Fruit fly (Drosophila melanogaster) whole organism, embryonic: Measurements from ENCODE around the gene ClpP.

Experiments used
- B-H1 ChIP-seq: fragments of 200-800 bp; sonication (Bioruptor generic); IDR thresholded peaks from 3 replicates; pipeline ENCODE4 v1.3.6; 2022; ENCODE audit warnings: missing biosample characterization, missing genetic modification characterization
- CG10147 ChIP-seq: fragments of 200-800 bp; sonication (Bioruptor generic); optimal IDR thresholded peaks from 2 replicates; lab custom pipeline; 2019; ENCODE audit warnings: missing biosample characterization, mild to moderate bottlenecking, missing genetic modification characterization, moderate library complexity
- CG11723 ChIP-seq: fragments of 200-800 bp; sonication (Bioruptor generic); optimal IDR thresholded peaks from 2 replicates; lab custom pipeline; 2017; ENCODE audit warnings: missing biosample characterization, mild to moderate bottlenecking, missing genetic modification characterization
- CG13775 ChIP-seq: fragments of 200-800 bp; sonication (Bioruptor generic); optimal IDR thresholded peaks from 3 replicates; lab custom pipeline; 2017; ENCODE audit warnings: missing biosample characterization, mild to moderate bottlenecking, missing genetic modification characterization
- CG14441 ChIP-seq: fragments of 200-800 bp; sonication (Bioruptor generic); IDR thresholded peaks from 2 replicates; pipeline ENCODE4 v1.3.6; 2022; ENCODE audit warnings: missing biosample characterization, missing genetic modification characterization
- CG14860 ChIP-seq: fragments of 200-800 bp; sonication (Bioruptor generic); IDR thresholded peaks from 3 replicates; pipeline ENCODE4 v1.3.6; 2022; ENCODE audit warnings: missing biosample characterization, missing genetic modification characterization; ENCODE audit not compliant: partially characterized antibody
- CG15696 ChIP-seq: fragments of 200-800 bp; sonication (Bioruptor generic); optimal IDR thresholded peaks from 2 replicates; lab custom pipeline; 2019; ENCODE audit warnings: missing biosample characterization, mild to moderate bottlenecking, missing genetic modification characterization, moderate library complexity
- CG16779 ChIP-seq: fragments of 200-800 bp; sonication (Bioruptor generic); IDR thresholded peaks from 2 replicates; pipeline ENCODE4 v1.3.6; 2022; ENCODE audit warnings: missing biosample characterization, missing genetic modification characterization
- CG1792 ChIP-seq: fragments of 200-800 bp; sonication (Bioruptor generic); optimal IDR thresholded peaks from 2 replicates; lab custom pipeline; 2016; ENCODE audit warnings: missing biosample characterization, missing genetic modification characterization
- CG30431 ChIP-seq: fragments of 200-800 bp; sonication (Bioruptor generic); optimal IDR thresholded peaks from 2 replicates; lab custom pipeline; 2017; ENCODE audit warnings: missing biosample characterization, missing genetic modification characterization
- CG31388 ChIP-seq: fragments of 200-800 bp; sonication (Bioruptor generic); optimal IDR thresholded peaks from 2 replicates; lab custom pipeline; 2016; ENCODE audit warnings: missing biosample characterization, missing genetic modification characterization
- CG33557 ChIP-seq: fragments of 200-800 bp; sonication (Bioruptor generic); optimal IDR thresholded peaks from 2 replicates; lab custom pipeline; 2019; ENCODE audit warnings: missing biosample characterization, mild to moderate bottlenecking, missing genetic modification characterization, moderate library complexity
- CG3838 ChIP-seq: fragments of 200-800 bp; sonication (Bioruptor generic); optimal IDR thresholded peaks from 3 replicates; lab custom pipeline; 2016; ENCODE audit warnings: missing biosample characterization, missing genetic modification characterization
- CG4328 ChIP-seq: fragments of 200-800 bp; sonication (Bioruptor generic); optimal IDR thresholded peaks from 3 replicates; lab custom pipeline; 2017; ENCODE audit warnings: missing biosample characterization, missing genetic modification reagents, missing genetic modification characterization
- CG7745 ChIP-seq: fragments of 200-800 bp; sonication (Bioruptor generic); optimal IDR thresholded peaks from 2 replicates; lab custom pipeline; 2018; ENCODE audit warnings: missing biosample characterization, mild to moderate bottlenecking, missing genetic modification characterization, moderate library complexity
- CG8089 ChIP-seq: fragments of 200-800 bp; sonication (Bioruptor generic); optimal IDR thresholded peaks from 3 replicates; lab custom pipeline; 2016; ENCODE audit warnings: missing biosample characterization, missing genetic modification characterization
- CG8765 ChIP-seq: fragments of 200-800 bp; sonication (Bioruptor generic); IDR thresholded peaks from 2 replicates; pipeline ENCODE4 v1.3.6; 2022; ENCODE audit warnings: missing biosample characterization, missing genetic modification characterization
- CG8924 ChIP-seq: fragments of 200-800 bp; optimal IDR thresholded peaks from 3 replicates; lab custom pipeline; 2019; ENCODE audit warnings: missing biosample characterization, mild to moderate bottlenecking, missing genetic modification characterization, moderate library complexity
- CkIIα-i1 ChIP-seq: fragments of 200-800 bp; sonication (Bioruptor generic); IDR thresholded peaks from 2 replicates; pipeline ENCODE4 v1.3.6; 2022; ENCODE audit warnings: missing biosample characterization, missing genetic modification characterization
- CoRest ChIP-seq: fragments of 200-800 bp; sonication (Bioruptor generic); optimal IDR thresholded peaks from 3 replicates; lab custom pipeline; 2018; ENCODE audit warnings: missing biosample characterization, mild to moderate bottlenecking, missing genetic modification characterization, moderate library complexity
- Dip2 ChIP-seq: fragments of 200-800 bp; sonication (Bioruptor generic); IDR thresholded peaks from 2 replicates; pipeline ENCODE4 v1.3.6; 2022; ENCODE audit warnings: missing biosample characterization, missing genetic modification characterization
- Doc3 ChIP-seq: fragments of 200-800 bp; sonication (Bioruptor generic); IDR thresholded peaks from 3 replicates; pipeline ENCODE4 v1.3.6; 2022; ENCODE audit warnings: missing biosample characterization, missing genetic modification characterization; ENCODE audit not compliant: partially characterized antibody
- ERR ChIP-seq: fragments of 200-800 bp; sonication (Bioruptor generic); optimal IDR thresholded peaks from 2 replicates; lab custom pipeline; 2016; ENCODE audit warnings: missing biosample characterization, missing genetic modification characterization
- Elba2 ChIP-seq: fragments of 200-800 bp; sonication (Bioruptor generic); optimal IDR thresholded peaks from 3 replicates; lab custom pipeline; 2016; ENCODE audit warnings: missing biosample characterization, missing genetic modification characterization
- Gug ChIP-seq: fragments of 200-800 bp; sonication (Bioruptor generic); IDR thresholded peaks from 4 replicates; pipeline ENCODE4 v1.3.6; 2022; ENCODE audit warnings: missing biosample characterization, missing genetic modification characterization
- HmgD ChIP-seq: fragments of 200-800 bp; sonication (Bioruptor generic); optimal IDR thresholded peaks from 3 replicates; lab custom pipeline; 2016; ENCODE audit warnings: missing biosample characterization, missing genetic modification characterization
- Lhr ChIP-seq: fragments of 200-800 bp; sonication (Bioruptor generic); optimal IDR thresholded peaks from 3 replicates; lab custom pipeline; 2017; ENCODE audit warnings: mild to moderate bottlenecking, missing biosample characterization, missing genetic modification reagents, missing genetic modification characterization
- MTF-1 ChIP-seq: fragments of 200-800 bp; sonication (Bioruptor generic); optimal IDR thresholded peaks from 2 replicates; lab custom pipeline; 2018; ENCODE audit warnings: missing biosample characterization, mild to moderate bottlenecking, missing genetic modification characterization, borderline replicate concordance
- Myb ChIP-seq: fragments of 200-800 bp; sonication (Bioruptor generic); optimal IDR thresholded peaks from 2 replicates; lab custom pipeline; 2016; ENCODE audit warnings: missing biosample characterization, missing genetic modification characterization
- NK7.1 ChIP-seq: fragments of 200-800 bp; sonication (Bioruptor generic); optimal IDR thresholded peaks from 3 replicates; lab custom pipeline; 2016; ENCODE audit warnings: missing biosample characterization, missing genetic modification characterization
- Scr ChIP-seq: fragments of 200-800 bp; sonication (Bioruptor generic); IDR thresholded peaks from 2 replicates; pipeline ENCODE4 v1.3.6; 2022; ENCODE audit warnings: missing biosample characterization, missing genetic modification characterization; ENCODE audit not compliant: partially characterized antibody
- Sin3A ChIP-seq: fragments of >200 bp; optimal IDR thresholded peaks from 2 replicates; lab custom pipeline; 2018
- Sox102F ChIP-seq: fragments of 200-800 bp; sonication (Bioruptor generic); optimal IDR thresholded peaks from 2 replicates; lab custom pipeline; 2018; ENCODE audit warnings: missing biosample characterization, mild to moderate bottlenecking, missing genetic modification characterization, moderate library complexity
- aop ChIP-seq: fragments of 200-800 bp; sonication (Bioruptor generic); IDR thresholded peaks from 2 replicates; pipeline ENCODE4 v1.3.6; 2022; ENCODE audit warnings: missing biosample characterization, missing genetic modification characterization
- btn ChIP-seq: fragments of 200-800 bp; sonication (Bioruptor generic); optimal IDR thresholded peaks from 2 replicates; lab custom pipeline; 2016; ENCODE audit warnings: missing biosample characterization, missing genetic modification characterization
- chif ChIP-seq, 2 experiments: fragments of 200-800 bp; sonication (Bioruptor generic); optimal IDR thresholded peaks; 3 replicates each; lab custom pipeline; 2016; ENCODE audit warnings: missing biosample characterization in 2 of 2, missing genetic modification characterization in 2 of 2
- fd64A ChIP-seq: fragments of 200-800 bp; sonication (Bioruptor generic); optimal IDR thresholded peaks from 3 replicates; lab custom pipeline; 2018; ENCODE audit warnings: missing biosample characterization, mild to moderate bottlenecking, missing genetic modification characterization
- grn ChIP-seq: fragments of 200-800 bp; sonication (Bioruptor generic); optimal IDR thresholded peaks from 3 replicates; lab custom pipeline; 2017; ENCODE audit warnings: missing biosample characterization, missing genetic modification characterization
- gro ChIP-seq: fragments of 200-800 bp; sonication (Bioruptor generic); optimal IDR thresholded peaks from 2 replicates; lab custom pipeline; 2016; ENCODE audit warnings: missing biosample characterization, missing genetic modification characterization
- kah ChIP-seq: fragments of 200-800 bp; sonication (Bioruptor generic); optimal IDR thresholded peaks from 2 replicates; lab custom pipeline; 2018; ENCODE audit warnings: missing biosample characterization, mild to moderate bottlenecking, missing genetic modification characterization
- ken ChIP-seq: fragments of 200-800 bp; sonication (Bioruptor generic); IDR thresholded peaks from 3 replicates; pipeline ENCODE4 v1.3.6; 2022; ENCODE audit warnings: missing biosample characterization, missing genetic modification characterization
- klu ChIP-seq: fragments of 200-800 bp; sonication (Bioruptor generic); IDR thresholded peaks from 2 replicates; pipeline ENCODE4 v1.3.6; 2022; ENCODE audit warnings: missing biosample characterization, missing genetic modification characterization
- lbe ChIP-seq: fragments of 200-800 bp; sonication (Bioruptor generic); optimal IDR thresholded peaks from 2 replicates; lab custom pipeline; 2016; ENCODE audit warnings: missing biosample characterization, mild to moderate bottlenecking, missing genetic modification characterization
- peb ChIP-seq: fragments of 200-800 bp; sonication (Bioruptor generic); IDR thresholded peaks from 2 replicates; pipeline ENCODE4 v1.3.6; 2022; ENCODE audit warnings: missing biosample characterization, missing genetic modification characterization
- sqz ChIP-seq: fragments of 200-800 bp; sonication (Bioruptor generic); optimal IDR thresholded peaks from 3 replicates; lab custom pipeline; 2018; ENCODE audit warnings: missing biosample characterization, mild to moderate bottlenecking, missing genetic modification characterization
- stc ChIP-seq: fragments of 200-800 bp; sonication (Bioruptor generic); IDR thresholded peaks from 2 replicates; pipeline ENCODE4 v1.3.6; 2022; ENCODE audit warnings: missing biosample characterization, missing genetic modification characterization
- tio ChIP-seq: fragments of 200-800 bp; sonication (Bioruptor generic); optimal IDR thresholded peaks from 2 replicates; lab custom pipeline; 2017; ENCODE audit warnings: missing biosample characterization, missing genetic modification characterization, inconsistent platforms
- toy ChIP-seq: fragments of 200-800 bp; sonication (Bioruptor generic); IDR thresholded peaks from 2 replicates; pipeline ENCODE4 v1.3.6; 2022; ENCODE audit warnings: missing biosample characterization, missing genetic modification characterization
- unpg ChIP-seq: fragments of 200-800 bp; sonication (Bioruptor generic); optimal IDR thresholded peaks from 3 replicates; lab custom pipeline; 2018; ENCODE audit warnings: missing biosample characterization, mild to moderate bottlenecking, missing genetic modification characterization, moderate library complexity
- vfl ChIP-seq: fragments of 200-800 bp; sonication (Bioruptor generic); optimal IDR thresholded peaks from 2 replicates; lab custom pipeline; 2016; ENCODE audit warnings: missing biosample characterization, missing genetic modification characterization
- wek ChIP-seq: fragments of 200-800 bp; sonication (Bioruptor generic); optimal IDR thresholded peaks from 3 replicates; lab custom pipeline; 2018; ENCODE audit warnings: missing biosample characterization, mild to moderate bottlenecking, missing genetic modification characterization, moderate library complexity

Gene ClpP

dm6 chr2L:10375464-10376236 is 19.1 kb downstream of the ClpP start, which contains the start of the genes CG33303 and dpr19 (continued):
- TF ChIP-seq tio: no peak
- TF ChIP-seq Myb (GFP tag; lab: Kevin White, UChicago): no peak
- peak; percentile 83 for TF ChIP-seq CoRest
- TF ChIP-seq B-H1 (GFP tag; lab: Robert Waterston, UW): peak; percentile 27; the same call in 1 of the 3 replicates
- TF ChIP-seq lbe (GFP tag; lab: Kevin White, UChicago): peak; percentile 39
- TF ChIP-seq CG16779 (GFP tag; lab: Robert Waterston, UW): no peak
- TF ChIP-seq btn (GFP tag; lab: Kevin White, UChicago): no peak
- TF ChIP-seq MTF-1: no peak
- TF ChIP-seq CG14441 (GFP tag; lab: Robert Waterston, UW): no peak
- TF ChIP-seq Scr (GFP tag; lab: Robert Waterston, UW): no peak
- TF ChIP-seq CG7745: peak; percentile 3
- TF ChIP-seq CG8089 (GFP tag; lab: Kevin White, UChicago): no peak
- no peak for TF ChIP-seq toy
- no peak for TF ChIP-seq NK7.1
- TF ChIP-seq ERR: no peak
- no peak for TF ChIP-seq fd64A (GFP tag; lab: Kevin White, UChicago)
- TF ChIP-seq CG30431 (GFP tag; lab: Kevin White, UChicago): no peak
- TF ChIP-seq CkIIα-i1 (GFP tag; lab: Robert Waterston, UW): no peak
- TF ChIP-seq CG8924 (tag; lab: Kevin White, UChicago): peak; percentile 90
- TF ChIP-seq Lhr (GFP tag; lab: Kevin White, UChicago): peak; percentile 55
- peak; percentile 74 for TF ChIP-seq CG33557 (GFP tag; lab: Kevin White, UChicago)
- TF ChIP-seq Elba2 (GFP tag; lab: Kevin White, UChicago): no peak
- peak; percentile 74 for TF ChIP-seq stc
- TF ChIP-seq klu (GFP tag; lab: Robert Waterston, UW): no peak
- peak; percentile 95 for TF ChIP-seq wek (GFP tag; lab: Kevin White, UChicago)
- TF ChIP-seq CG8765 (GFP tag; lab: Robert Waterston, UW): no peak
- TF ChIP-seq CG10147 (GFP tag; lab: Kevin White, UChicago): peak; percentile 72
- no peak; the same call in 2 of the 3 replicates for TF ChIP-seq ken
- TF ChIP-seq CG1792 (GFP tag; lab: Kevin White, UChicago): no peak
- TF ChIP-seq unpg: peak; percentile 86
- peak; percentile 79 for TF ChIP-seq CG15696 (tag; lab: Kevin White, UChicago)
- TF ChIP-seq HmgD (GFP tag; lab: Kevin White, UChicago): no peak
- TF ChIP-seq kah (GFP tag; lab: Kevin White, UChicago): peak; percentile 69
- TF ChIP-seq aop (GFP tag; lab: Robert Waterston, UW): no peak
- TF ChIP-seq CG4328 (GFP tag; lab: Kevin White, UChicago): peak; percentile 74
- no peak for TF ChIP-seq vfl
- TF ChIP-seq Dip2 (GFP tag; lab: Robert Waterston, UW): no peak
- TF ChIP-seq Gug (GFP tag; lab: Robert Waterston, UW): no peak
- no peak for TF ChIP-seq sqz (GFP tag; lab: Kevin White, UChicago)
- no peak for TF ChIP-seq CG31388 (GFP tag; lab: Kevin White, UChicago)
- no peak for TF ChIP-seq Sin3A (lab: Kevin White, UChicago)
- TF ChIP-seq Sox102F (GFP tag; lab: Kevin White, UChicago): no peak
- peak; percentile 9 for TF ChIP-seq CG11723 (GFP tag; lab: Kevin White, UChicago)
- TF ChIP-seq chif (GFP tag; optimal IDR thresholded peaks at IDR 0.05; lab: Kevin White, UChicago): no peak
- TF ChIP-seq Doc3: no peak
- peak; percentile 50 for TF ChIP-seq gro (GFP tag; lab: Kevin White, UChicago)
- no peak for TF ChIP-seq CG3838
- TF ChIP-seq grn: no peak
- no peak for TF ChIP-seq peb
- peak; percentile 71 for TF ChIP-seq CG13775 (GFP tag; lab: Kevin White, UChicago)
- no peak for TF ChIP-seq CG14860 (GFP tag; lab: Robert Waterston, UW)
